Worm (Caenorhabditis elegans) whole organism, L2 larva: ENCODE data around the gene mca-3.

Experiments used
- C34F6.9 ChIP-seq: fragments of 150-350 bp; optimal IDR thresholded peaks from 2 replicates; lab custom pipeline; 2014; ENCODE audit warnings: missing biosample characterization, missing genetic modification characterization
- F13H6.1 ChIP-seq: sonication (generic microtip); optimal IDR thresholded peaks from 2 replicates; lab custom pipeline; 2016; ENCODE audit warnings: missing genetic modification characterization, missing compliant biosample characterization
- R02D3.7 ChIP-seq: fragments of 150-350 bp; optimal IDR thresholded peaks from 2 replicates; lab custom pipeline; 2014; ENCODE audit warnings: missing biosample characterization, missing genetic modification characterization
- Y55F3AM.14 ChIP-seq: fragments of 200-800 bp; sonication (Bioruptor generic); optimal IDR thresholded peaks from 2 replicates; lab custom pipeline; 2018; ENCODE audit warnings: mild to moderate bottlenecking, missing genetic modification characterization, missing compliant biosample characterization
- ZK546.5 ChIP-seq: sonication (generic microtip); optimal IDR thresholded peaks from 2 replicates; lab custom pipeline; 2017; ENCODE audit warnings: missing biosample characterization, missing genetic modification characterization
- aly-2 ChIP-seq: fragments of 150-350 bp; optimal IDR thresholded peaks from 2 replicates; lab custom pipeline; 2014; ENCODE audit warnings: missing biosample characterization, missing genetic modification characterization
- ama-1 ChIP-seq: fragments of 150-350 bp; optimal IDR thresholded peaks from 2 replicates; lab custom pipeline; 2018; ENCODE audit warnings: inconsistent platforms
- blmp-1 ChIP-seq: sonication (generic microtip); optimal IDR thresholded peaks from 2 replicates; lab custom pipeline; 2017; ENCODE audit warnings: missing genetic modification characterization, mild to moderate bottlenecking, missing compliant biosample characterization, antibody characterized with exemption, moderate library complexity; ENCODE audit not compliant: insufficient read depth
- ceh-16 ChIP-seq: fragments of 150-350 bp; optimal IDR thresholded peaks from 2 replicates; lab custom pipeline; 2014; ENCODE audit warnings: missing biosample characterization, missing genetic modification characterization
- ceh-82 ChIP-seq: fragments of 150-350 bp; optimal IDR thresholded peaks from 2 replicates; lab custom pipeline; 2014; ENCODE audit warnings: missing biosample characterization, missing genetic modification characterization
- crh-2 ChIP-seq: sonication (generic microtip); optimal IDR thresholded peaks from 2 replicates; lab custom pipeline; 2017; ENCODE audit warnings: missing biosample characterization, missing genetic modification characterization
- dmd-4 ChIP-seq: sonication (generic microtip); optimal IDR thresholded peaks from 2 replicates; lab custom pipeline; 2017; ENCODE audit warnings: missing biosample characterization, missing genetic modification characterization
- elt-1 ChIP-seq: fragments of 150-350 bp; optimal IDR thresholded peaks from 2 replicates; lab custom pipeline; 2014; ENCODE audit warnings: missing biosample characterization, missing genetic modification characterization
- elt-3 ChIP-seq: sonication (generic microtip); optimal IDR thresholded peaks from 2 replicates; lab custom pipeline; 2017; ENCODE audit warnings: missing biosample characterization, missing genetic modification characterization
- fos-1 ChIP-seq: fragments of 150-350 bp; optimal IDR thresholded peaks from 2 replicates; lab custom pipeline; 2014; ENCODE audit warnings: missing biosample characterization, missing genetic modification characterization
- lin-13 ChIP-seq: fragments of 150-350 bp; optimal IDR thresholded peaks from 2 replicates; lab custom pipeline; 2014; ENCODE audit warnings: missing biosample characterization, missing genetic modification reagents, missing genetic modification characterization
- lin-39 ChIP-seq: fragments of 150-350 bp; optimal IDR thresholded peaks from 2 replicates; lab custom pipeline; 2014; ENCODE audit warnings: missing biosample characterization, missing genetic modification reagents, missing genetic modification characterization
- lsy-2 ChIP-seq, 2 experiments: fragments of 150-350 bp in 1 of 2; sonication (generic microtip) in 1 of 2; optimal IDR thresholded peaks; 2 replicates each; lab custom pipeline; 2014 to 2017; ENCODE audit warnings: missing biosample characterization in 2 of 2, missing genetic modification characterization in 2 of 2
- mab-5 ChIP-seq: fragments of 150-350 bp; optimal IDR thresholded peaks from 2 replicates; lab custom pipeline; 2014; ENCODE audit warnings: missing biosample characterization, missing genetic modification characterization
- mbf-1 ChIP-seq: sonication (generic microtip); optimal IDR thresholded peaks from 2 replicates; lab custom pipeline; 2017; ENCODE audit warnings: missing biosample characterization, missing genetic modification characterization
- mdl-1 ChIP-seq, 2 experiments: fragments of 150-350 bp in 1 of 2; sonication (generic microtip) in 1 of 2; optimal IDR thresholded peaks; 2 replicates each; lab custom pipeline; 2017; ENCODE audit warnings: missing biosample characterization in 2 of 2, missing genetic modification characterization in 2 of 2
- nhr-10 ChIP-seq: sonication (generic microtip); optimal IDR thresholded peaks from 2 replicates; lab custom pipeline; 2017; ENCODE audit warnings: missing biosample characterization, missing genetic modification characterization
- nhr-11 ChIP-seq: fragments of 150-350 bp; optimal IDR thresholded peaks from 2 replicates; lab custom pipeline; 2014; ENCODE audit warnings: missing biosample characterization, missing genetic modification characterization
- nhr-12 ChIP-seq: fragments of 150-350 bp; optimal IDR thresholded peaks from 2 replicates; lab custom pipeline; 2014; ENCODE audit warnings: missing biosample characterization, missing genetic modification characterization
- nhr-129 ChIP-seq: fragments of 150-350 bp; optimal IDR thresholded peaks from 2 replicates; lab custom pipeline; 2014; ENCODE audit warnings: missing biosample characterization, missing genetic modification characterization
- nhr-21 ChIP-seq: fragments of 150-350 bp; optimal IDR thresholded peaks from 2 replicates; lab custom pipeline; 2014; ENCODE audit warnings: missing biosample characterization, missing genetic modification characterization
- nhr-23 ChIP-seq: fragments of 150-350 bp; optimal IDR thresholded peaks from 2 replicates; lab custom pipeline; 2014; ENCODE audit warnings: missing biosample characterization, missing genetic modification reagents, missing genetic modification characterization
- nhr-237 ChIP-seq: fragments of 150-350 bp; optimal IDR thresholded peaks from 2 replicates; lab custom pipeline; 2014; ENCODE audit warnings: missing biosample characterization, missing genetic modification characterization
- nhr-25 ChIP-seq: fragments of 150-350 bp; sonication (generic microtip); optimal IDR thresholded peaks from 3 replicates; lab custom pipeline; 2014; ENCODE audit warnings: missing biosample characterization, missing genetic modification characterization
- nhr-6 ChIP-seq: fragments of 150-350 bp; optimal IDR thresholded peaks from 2 replicates; lab custom pipeline; 2014; ENCODE audit warnings: missing biosample characterization, missing genetic modification characterization
- nhr-77 ChIP-seq: fragments of 150-350 bp; optimal IDR thresholded peaks from 2 replicates; lab custom pipeline; 2014; ENCODE audit warnings: missing biosample characterization, missing genetic modification characterization
- peb-1 ChIP-seq: fragments of 150-350 bp; optimal IDR thresholded peaks from 2 replicates; lab custom pipeline; 2014; ENCODE audit warnings: missing biosample characterization, missing genetic modification characterization
- sem-4 ChIP-seq: fragments of 150-350 bp; optimal IDR thresholded peaks from 2 replicates; lab custom pipeline; 2014; ENCODE audit warnings: missing biosample characterization, missing genetic modification reagents, missing genetic modification characterization
- skn-1 ChIP-seq: sonication (generic microtip); optimal IDR thresholded peaks from 2 replicates; lab custom pipeline; 2017; ENCODE audit warnings: missing biosample characterization, missing genetic modification characterization
- sma-3 ChIP-seq: sonication (generic microtip); optimal IDR thresholded peaks from 2 replicates; lab custom pipeline; 2016; ENCODE audit warnings: missing genetic modification reagents, missing genetic modification characterization, missing compliant biosample characterization
- sma-9 ChIP-seq, 2 experiments: fragments of 150-350 bp in 1 of 2; sonication (generic microtip) in 1 of 2; optimal IDR thresholded peaks; 2 replicates each; lab custom pipeline; 2014 to 2016; ENCODE audit warnings: missing genetic modification characterization in 2 of 2, mild to moderate bottlenecking in 1 of 2, missing biosample characterization in 1 of 2, missing compliant biosample characterization in 1 of 2, missing genetic modification reagents in 1 of 2, moderate library complexity in 1 of 2
- snpc-4 ChIP-seq: fragments of 150-350 bp; optimal IDR thresholded peaks from 2 replicates; lab custom pipeline; 2014; ENCODE audit warnings: missing biosample characterization, missing genetic modification characterization
- unc-39 ChIP-seq: fragments of 150-350 bp; optimal IDR thresholded peaks from 2 replicates; lab custom pipeline; 2014; ENCODE audit warnings: missing biosample characterization, missing genetic modification characterization
- unc-55 ChIP-seq: fragments of 150-350 bp; sonication (generic microtip); optimal IDR thresholded peaks from 3 replicates; lab custom pipeline; 2014; ENCODE audit warnings: missing biosample characterization, missing genetic modification reagents, missing genetic modification characterization
- unc-62 ChIP-seq: fragments of 150-350 bp; optimal IDR thresholded peaks from 2 replicates; lab custom pipeline; 2014; ENCODE audit warnings: missing biosample characterization, missing genetic modification reagents, missing genetic modification characterization
- zag-1 ChIP-seq: fragments of 150-350 bp; optimal IDR thresholded peaks from 2 replicates; lab custom pipeline; 2014; ENCODE audit warnings: missing biosample characterization, missing genetic modification characterization
- ztf-1 ChIP-seq: fragments of 200-800 bp; sonication (Bioruptor generic); conservative IDR thresholded peaks from 2 replicates; pipeline ENCODE4 v1.3.6; 2022; ENCODE audit warnings: missing genetic modification characterization, missing compliant biosample characterization
- ztf-11 ChIP-seq: sonication (generic microtip); optimal IDR thresholded peaks from 2 replicates; lab custom pipeline; 2017; ENCODE audit warnings: missing biosample characterization, missing genetic modification characterization
- ztf-4 ChIP-seq: fragments of 150-350 bp; optimal IDR thresholded peaks from 2 replicates; lab custom pipeline; 2014; ENCODE audit warnings: missing biosample characterization, missing genetic modification characterization

The mca-3 gene

DNA sequence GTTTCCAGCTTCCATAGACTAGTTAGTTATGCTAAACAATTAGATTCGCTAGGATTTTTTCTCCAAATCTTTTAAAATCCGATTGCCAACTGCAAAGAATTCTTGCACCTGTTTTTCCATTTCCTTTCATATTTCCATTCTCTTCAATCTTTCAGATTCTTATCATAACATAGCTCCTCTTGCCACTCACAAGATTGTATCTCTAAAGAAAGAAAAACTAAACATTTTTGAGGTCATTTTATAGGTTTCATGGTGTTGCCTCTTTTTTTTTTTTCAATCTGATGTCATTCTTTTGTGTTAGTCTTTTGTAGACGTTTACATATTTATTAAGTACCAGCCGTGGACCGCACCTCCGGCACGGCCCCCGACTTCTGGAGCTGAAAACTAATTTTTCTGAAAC is 32.4 kb upstream of the mca-3 start:
- TF ChIP-seq peb-1 (tag; lab: Kevin White, UChicago) (no peak), elt-3 (tag; lab: Kevin White, UChicago) (no peak), F13H6.1 (tag; lab: Kevin White, UChicago) (no peak), ceh-16 (tag; lab: Kevin White, UChicago) (no peak), nhr-23 (tag; lab: Kevin White, UChicago) (no peak), mbf-1 (tag; lab: Kevin White, UChicago) (no peak), C34F6.9 (tag; lab: Kevin White, UChicago) (no peak), ztf-11 (tag; lab: Kevin White, UChicago) (no peak), blmp-1 (no peak), elt-1 (peak; percentile 51), nhr-10 (no peak), nhr-25 (tag; lab: Kevin White, UChicago) (peak; percentile 46), zag-1 (tag; lab: Kevin White, UChicago) (no peak), aly-2 (tag; lab: Kevin White, UChicago) (no peak), unc-55 (GFP tag; lab: Kevin White, UChicago) (no peak), nhr-12 (no peak), unc-62 (no peak)

DNA sequence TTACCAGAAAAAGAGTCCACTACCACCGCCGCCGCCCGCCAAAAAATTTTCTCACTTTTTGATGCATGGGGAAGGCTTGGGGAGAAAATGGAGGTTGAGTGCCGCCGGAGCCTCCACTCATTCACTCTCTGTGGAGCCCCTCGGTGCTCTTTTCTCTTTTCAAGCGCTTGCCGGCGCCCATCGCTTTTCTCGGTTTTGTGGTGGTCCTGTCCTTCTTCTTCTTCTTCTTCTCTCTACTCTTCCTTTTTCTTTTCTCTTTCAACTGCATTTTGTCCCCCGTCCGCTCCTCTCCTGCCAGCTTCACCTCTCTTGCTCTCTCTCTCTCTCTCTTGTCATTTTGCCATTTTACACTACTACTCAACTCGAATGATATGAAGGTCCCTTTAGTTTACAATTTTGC is 30.6 kb upstream of the mca-3 start:
- TF ChIP-seq unc-55 (GFP tag; lab: Kevin White, UChicago) (peak; percentile 52), mab-5 (no peak), C34F6.9 (tag; lab: Kevin White, UChicago) (peak; percentile 46), lsy-2 (tag; optimal IDR thresholded peaks at IDR 0.05; lab: Kevin White, UChicago) (no peak), mdl-1 (tag; optimal IDR thresholded peaks at IDR 0.05; lab: Kevin White, UChicago) (no peak), ZK546.5 (tag; lab: Kevin White, UChicago) (no peak), R02D3.7 (tag; lab: Kevin White, UChicago) (no peak), unc-62 (no peak), Y55F3AM.14 (peak; percentile 37), nhr-23 (tag; lab: Kevin White, UChicago) (no peak), skn-1 (tag; lab: Kevin White, UChicago) (no peak), F13H6.1 (tag; lab: Kevin White, UChicago) (peak; percentile 51), nhr-129 (tag; lab: Kevin White, UChicago) (peak; percentile 37), lin-39 (tag; lab: Kevin White, UChicago) (no peak), crh-2 (tag; lab: Kevin White, UChicago) (no peak), nhr-12 (no peak), nhr-25 (tag; lab: Kevin White, UChicago) (no peak), sma-9 (GFP tag; optimal IDR thresholded peaks at IDR 0.05; lab: Kevin White, UChicago) (no peak), sma-9 (tag; optimal IDR thresholded peaks at IDR 0.05; lab: Kevin White, UChicago) (no peak), sma-3 (GFP tag; lab: Kevin White, UChicago) (no peak), lin-13 (GFP tag; lab: Kevin White, UChicago) (no peak), snpc-4 (tag; lab: Kevin White, UChicago) (no peak), peb-1 (tag; lab: Kevin White, UChicago) (no peak), dmd-4 (no peak), ztf-4 (tag; lab: Kevin White, UChicago) (no peak), nhr-10 (no peak), zag-1 (tag; lab: Kevin White, UChicago) (peak; percentile 52)
- TF ChIP-seq, all 48 proteins: peak for 6

DNA sequence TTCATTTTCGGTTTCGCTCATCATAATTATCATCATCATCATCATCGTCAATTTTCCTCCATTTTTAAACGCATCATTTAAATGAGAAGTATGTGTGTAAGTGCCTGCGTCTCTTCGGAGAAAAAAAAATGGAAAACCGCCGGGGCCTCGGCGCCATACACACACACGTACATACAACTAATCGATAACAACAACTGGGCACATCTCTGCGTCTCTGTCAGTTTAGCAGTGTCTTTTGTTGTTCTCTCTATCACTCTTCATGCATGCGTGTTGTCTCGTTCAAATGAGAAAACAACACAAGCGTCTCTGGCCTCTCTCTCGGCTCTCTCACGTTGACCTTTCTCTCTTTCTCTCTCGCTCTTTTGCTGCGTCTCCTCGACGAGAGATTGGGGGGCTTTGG is 27.8 kb upstream of the mca-3 start:
- TF ChIP-seq unc-55 (GFP tag; lab: Kevin White, UChicago) (peak; percentile 94), fos-1 (tag; lab: Kevin White, UChicago) (peak; percentile 89), peb-1 (tag; lab: Kevin White, UChicago) (no peak), crh-2 (tag; lab: Kevin White, UChicago) (peak; percentile 94), nhr-11 (tag; lab: Kevin White, UChicago) (no peak), nhr-77 (tag; lab: Kevin White, UChicago) (no peak), sma-9 (GFP tag; optimal IDR thresholded peaks at IDR 0.05; lab: Kevin White, UChicago) (peak; percentile 97), sma-9 (tag; optimal IDR thresholded peaks at IDR 0.05; lab: Kevin White, UChicago) (no peak), lin-39 (tag; lab: Kevin White, UChicago) (no peak), mbf-1 (tag; lab: Kevin White, UChicago) (no peak), sma-3 (GFP tag; lab: Kevin White, UChicago) (peak; percentile 81), Y55F3AM.14 (peak; percentile 11), ama-1 (no peak), nhr-129 (tag; lab: Kevin White, UChicago) (peak; percentile 90), ztf-11 (tag; lab: Kevin White, UChicago) (no peak), lin-13 (GFP tag; lab: Kevin White, UChicago) (peak; percentile 87), unc-39 (tag; lab: Kevin White, UChicago) (no peak), C34F6.9 (tag; lab: Kevin White, UChicago) (peak; percentile 95), aly-2 (tag; lab: Kevin White, UChicago) (no peak), nhr-23 (tag; lab: Kevin White, UChicago) (peak; percentile 31), zag-1 (tag; lab: Kevin White, UChicago) (peak; percentile 72), skn-1 (tag; lab: Kevin White, UChicago) (no peak), mdl-1 (tag; optimal IDR thresholded peaks at IDR 0.05; lab: Kevin White, UChicago) (peak; percentile 73 to 83), snpc-4 (tag; lab: Kevin White, UChicago) (peak; percentile 64), nhr-12 (no peak), elt-3 (tag; lab: Kevin White, UChicago) (no peak), ceh-82 (tag; lab: Kevin White, UChicago) (no peak), lsy-2 (tag; optimal IDR thresholded peaks at IDR 0.05; lab: Kevin White, UChicago) (peak; percentile 46 to 91), nhr-10 (no peak), nhr-237 (tag; lab: Kevin White, UChicago) (peak; percentile 27), ztf-1 (GFP tag; lab: Robert Waterston, UW) (no peak), ztf-4 (tag; lab: Kevin White, UChicago) (peak; percentile 82), nhr-6 (tag; lab: Kevin White, UChicago) (peak; percentile 69), ceh-16 (tag; lab: Kevin White, UChicago) (peak; percentile 29), blmp-1 (peak; percentile 75), nhr-25 (tag; lab: Kevin White, UChicago) (peak; percentile 83), sem-4 (peak; percentile 53), nhr-21 (peak; percentile 91), R02D3.7 (tag; lab: Kevin White, UChicago) (no peak)
